Worm (Caenorhabditis elegans) whole organism, young adult: ENCODE data around the gene glb-10.

Experiments used
- F10E7.11 ChIP-seq: sonication (generic microtip); optimal IDR thresholded peaks from 2 replicates; lab custom pipeline; 2017; ENCODE audit warnings: mild to moderate bottlenecking, missing genetic modification characterization, moderate library complexity, missing compliant biosample characterization
- unc-62 ChIP-seq: fragments of 150-350 bp; optimal IDR thresholded peaks from 2 replicates; lab custom pipeline; 2014; ENCODE audit warnings: missing biosample characterization, missing genetic modification reagents, missing genetic modification characterization

DNA sequence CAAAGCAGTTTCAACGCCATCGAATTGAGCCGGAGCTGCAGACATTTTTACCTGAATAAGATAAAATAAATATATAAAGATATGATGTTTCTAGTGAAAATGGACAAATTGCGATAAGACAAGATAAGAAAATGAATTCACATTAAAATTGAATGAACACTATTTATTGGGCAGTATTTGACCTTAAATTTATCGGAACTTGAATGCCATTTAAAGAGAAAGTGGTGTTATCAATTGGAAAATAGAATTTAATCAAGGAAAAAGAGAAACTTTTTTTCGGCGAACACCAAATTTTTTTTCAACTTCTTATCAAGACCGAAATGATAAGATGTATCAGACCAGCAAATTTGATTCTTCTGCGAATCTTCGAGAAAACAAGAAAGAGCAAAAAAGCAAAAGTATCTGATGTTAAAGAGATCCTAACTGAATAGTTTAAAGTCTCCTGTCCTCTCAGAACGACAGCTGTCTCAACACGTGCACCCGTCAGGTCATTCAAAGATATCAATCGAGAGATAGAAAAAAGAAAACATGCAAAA, 19.0 kb downstream of the glb-10 start, which contains the start of gene upb-1:
- no peak for TF ChIP-seq F10E7.11 (tag; lab: Kevin White, UChicago)
- no peak for TF ChIP-seq unc-62 (GFP tag; lab: Kevin White, UChicago)
